Fruit fly (Drosophila melanogaster): Measurements from ENCODE around the gene mtg.

dm6 chr3R:8282727-8283126 is 32.4 kb downstream of the mtg start:
- TF ChIP-seq CG4496 (GFP tag; IDR thresholded peaks at IDR 0.05), result no peak
- TF ChIP-seq CG17806 (tag; optimal IDR thresholded peaks at IDR 0.05), result no peak
- TF ChIP-seq gl (tag; optimal IDR thresholded peaks at IDR 0.05), result no peak
- no peak for TF ChIP-seq CG10348 (GFP tag; IDR thresholded peaks at IDR 0.05)
- no peak for TF ChIP-seq EcR (GFP tag; optimal IDR thresholded peaks at IDR 0.05)
- no peak for TF ChIP-seq CG9948 (tag; optimal IDR thresholded peaks at IDR 0.05)
- no peak for TF ChIP-seq fd96Ca (GFP tag; IDR thresholded peaks at IDR 0.05)
- TF ChIP-seq rn (GFP tag; IDR thresholded peaks at IDR 0.05), result no peak
- peak; percentile 13 for TF ChIP-seq Snoo (tag; optimal IDR thresholded peaks at IDR 0.05)
- TF ChIP-seq CG8301 (tag; optimal IDR thresholded peaks at IDR 0.05), result no peak

Measured in whole organism, pupa.